Worm (Caenorhabditis elegans): ENCODE data around the gene htas-1.

DNA sequence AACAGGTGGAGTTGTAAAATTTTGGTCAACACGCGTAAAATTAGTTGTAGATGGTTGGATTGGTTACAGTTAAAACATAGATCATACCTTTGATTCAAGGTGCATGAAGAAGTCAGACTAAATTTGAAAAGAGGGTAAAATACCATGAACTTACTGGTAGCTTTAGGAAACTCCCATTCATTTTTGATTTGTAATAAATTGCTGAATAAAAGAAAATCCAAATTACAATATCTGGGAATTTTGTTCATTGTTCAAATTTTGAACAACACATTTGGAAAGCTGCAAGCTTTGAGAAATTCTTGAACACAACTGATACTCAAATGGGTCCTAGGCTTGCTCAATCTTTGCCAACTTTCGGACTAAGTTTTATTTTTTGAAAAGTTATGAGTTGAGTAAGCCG lies 5.3 kb downstream of the htas-1 start:
- TF ChIP-seq unc-39 (tag; optimal IDR thresholded peaks at IDR 0.05): no peak
- TF ChIP-seq lsy-2 (tag; optimal IDR thresholded peaks at IDR 0.05): no peak
- TF ChIP-seq lin-13 (tag; optimal IDR thresholded peaks at IDR 0.05): no peak
- no peak for TF ChIP-seq snpc-4 (tag; optimal IDR thresholded peaks at IDR 0.05)
- TF ChIP-seq ces-1 (GFP tag; optimal IDR thresholded peaks at IDR 0.05): no peak
- no peak for TF ChIP-seq tbx-8 (GFP tag; optimal IDR thresholded peaks at IDR 0.05)
- no peak for TF ChIP-seq mab-5 (tag; optimal IDR thresholded peaks at IDR 0.05)
- no peak for TF ChIP-seq ztf-11 (tag; optimal IDR thresholded peaks at IDR 0.05)

All from whole organism, mixed stage, embryonic.